Worm (Caenorhabditis elegans) whole organism, L4/young adult: Measurements from ENCODE around the gene K10C9.7.

ENCODE experiments used
- W03F9.2 ChIP-seq: fragments of 150-350 bp; optimal IDR thresholded peaks from 2 replicates; lab custom pipeline; 2014; ENCODE audit warnings: missing biosample characterization, missing genetic modification characterization
- dao-5 ChIP-seq: sonication (generic microtip); optimal IDR thresholded peaks from 2 replicates; lab custom pipeline; 2016; ENCODE audit warnings: missing genotype, missing genetic modification characterization, moderate library complexity, missing compliant biosample characterization
- him-1 ChIP-seq: sonication (generic microtip); optimal IDR thresholded peaks from 2 replicates; lab custom pipeline; 2016; ENCODE audit warnings: missing genotype, missing genetic modification reagents, missing genetic modification characterization, missing compliant biosample characterization

ce11 chrV:1074946-1075345 is 7.6 kb upstream of the K10C9.7 start, which contains the start of gene K10C9.1:
- no peak for TF ChIP-seq him-1 (tag; lab: Kevin White, UChicago)
- TF ChIP-seq W03F9.2 (tag; lab: Kevin White, UChicago) = no peak
- no peak for TF ChIP-seq dao-5 (tag; lab: Kevin White, UChicago)
